Worm (Caenorhabditis elegans) whole organism, dauer: ENCODE measurements around the gene nuaf-3.
A peak's percentile ranks its signal among the peaks of the same experiment; 100 is the strongest.
"Not testable (repeated sequence)": the region's sequence is repeated elsewhere in the genome, so short reads cannot be mapped to it uniquely, and the experiment has no call there.

ENCODE experiments used
- unc-62 ChIP-seq: sonication (generic microtip); optimal IDR thresholded peaks from 2 replicates; lab custom pipeline; 2017; ENCODE audit warnings: missing biosample characterization, missing genetic modification reagents, missing genetic modification characterization

Gene nuaf-3

ce11 chrIV:11183991-11184390 is at the start of gene nuaf-3:
TSS of gene nuaf-3 (plus strand) at chrIV:11184291.
- no peak for TF ChIP-seq unc-62

- TF ChIP-seq unc-62: no peak
These were observed 41.5 kb upstream of the nuaf-3 start, which contains the start of gene skih-2 for ce11 chrIV:11142314-11143227. TSS of gene skih-2 (minus strand) at chrIV:11142364.

ce11 chrIV:11143228-11143444 is 41.0 kb upstream of the nuaf-3 start, which contains the start of gene F01G4.4:
TSS of gene F01G4.4 (plus strand) at chrIV:11143345.
- TF ChIP-seq unc-62: no peak

ce11 chrIV:11145929-11146339 is 38.2 kb upstream of the nuaf-3 start:
- no peak for TF ChIP-seq unc-62

- no peak for TF ChIP-seq unc-62
These were observed 37.6 kb upstream of the nuaf-3 start for ce11 chrIV:11146492-11146891.

DNA sequence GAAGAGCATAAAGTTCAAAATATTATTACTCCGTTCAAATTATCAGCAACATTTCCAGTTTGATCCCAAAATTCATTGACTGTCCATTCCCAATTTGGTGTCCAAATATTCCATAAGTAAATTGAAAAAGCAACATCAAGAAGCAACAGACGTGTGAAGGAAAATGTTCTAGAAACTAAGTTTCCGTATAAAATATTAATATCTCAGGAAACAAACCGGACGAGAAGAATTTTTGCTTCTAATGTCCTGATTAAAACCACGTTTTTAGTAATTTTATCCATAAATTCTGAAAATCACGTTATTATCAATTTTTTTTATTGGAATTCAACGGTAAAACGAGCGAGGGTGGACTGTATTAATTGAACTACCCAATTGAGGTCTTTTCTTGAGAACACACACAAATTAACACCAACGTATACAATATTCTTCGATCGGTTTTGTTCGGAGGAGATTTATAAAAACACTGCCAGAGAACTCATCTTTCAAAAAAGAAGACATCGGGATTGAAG is 37.1 kb upstream of the nuaf-3 start, which contains the start of gene pigq-1:
Gene pigq-1 (minus strand): TSS at position 286 of the 509 bp plus-strand sequence.
- no peak for TF ChIP-seq unc-62

DNA sequence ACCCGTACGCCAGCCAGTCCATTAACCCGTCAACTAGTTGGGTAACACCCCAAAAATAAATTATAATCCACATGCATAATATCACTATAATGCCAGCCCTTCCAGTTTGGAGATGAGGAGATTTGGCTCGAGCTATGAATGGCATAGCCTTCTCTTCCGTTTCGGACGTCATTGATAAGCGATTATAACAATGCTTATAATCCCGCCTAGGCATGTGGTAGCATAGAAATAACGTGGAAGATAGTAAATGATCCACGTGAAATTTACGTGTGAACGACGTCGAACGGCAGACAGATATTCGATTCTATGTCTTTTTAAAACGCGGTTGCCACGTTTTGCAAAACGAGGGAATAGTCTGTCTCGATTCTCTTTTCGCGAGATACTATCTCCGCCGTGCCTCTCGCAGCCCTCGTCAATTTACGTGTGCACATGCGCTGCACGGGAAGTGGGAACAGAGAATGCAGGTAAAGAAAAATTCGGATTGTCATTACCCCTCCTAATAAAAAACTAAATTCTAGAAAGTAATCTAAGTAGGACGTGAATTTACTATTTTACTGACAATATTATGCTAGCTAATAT is 35.2 kb upstream of the nuaf-3 start:
- TF ChIP-seq unc-62: no peak

ce11 chrIV:11149454-11150163 is 34.5 kb upstream of the nuaf-3 start, which contains the start of the genes F01G4.6 and pfd-1:
TSS of gene F01G4.6 (minus strand) at chrIV:11149504.
TSS of gene pfd-1 (plus strand) at chrIV:11150113.
- TF ChIP-seq unc-62: peak; percentile 13

DNA sequence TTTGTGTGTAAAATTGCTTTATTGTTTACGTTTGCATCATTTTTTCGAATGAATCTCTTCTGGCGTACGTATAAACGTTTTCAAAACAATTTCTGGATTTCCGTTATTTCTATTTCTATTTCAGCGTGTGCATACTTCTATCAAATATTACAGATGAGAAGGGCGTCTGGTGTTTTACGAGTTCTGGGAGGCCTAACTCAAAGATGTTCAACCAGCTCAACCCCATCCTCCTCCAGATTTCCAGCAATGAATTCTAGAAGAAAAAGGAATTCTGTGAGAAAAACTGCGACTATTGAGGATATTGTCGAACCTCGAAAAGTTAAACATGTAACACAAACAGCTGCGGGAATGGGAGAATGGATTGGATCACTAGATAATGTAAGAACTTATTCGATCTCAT is 33.2 kb upstream of the nuaf-3 start, which contains the start of gene C08F8.2:
Gene C08F8.2 (plus strand): TSS at position 154 of the 400 bp plus-strand sequence.
- TF ChIP-seq unc-62: no peak

DNA sequence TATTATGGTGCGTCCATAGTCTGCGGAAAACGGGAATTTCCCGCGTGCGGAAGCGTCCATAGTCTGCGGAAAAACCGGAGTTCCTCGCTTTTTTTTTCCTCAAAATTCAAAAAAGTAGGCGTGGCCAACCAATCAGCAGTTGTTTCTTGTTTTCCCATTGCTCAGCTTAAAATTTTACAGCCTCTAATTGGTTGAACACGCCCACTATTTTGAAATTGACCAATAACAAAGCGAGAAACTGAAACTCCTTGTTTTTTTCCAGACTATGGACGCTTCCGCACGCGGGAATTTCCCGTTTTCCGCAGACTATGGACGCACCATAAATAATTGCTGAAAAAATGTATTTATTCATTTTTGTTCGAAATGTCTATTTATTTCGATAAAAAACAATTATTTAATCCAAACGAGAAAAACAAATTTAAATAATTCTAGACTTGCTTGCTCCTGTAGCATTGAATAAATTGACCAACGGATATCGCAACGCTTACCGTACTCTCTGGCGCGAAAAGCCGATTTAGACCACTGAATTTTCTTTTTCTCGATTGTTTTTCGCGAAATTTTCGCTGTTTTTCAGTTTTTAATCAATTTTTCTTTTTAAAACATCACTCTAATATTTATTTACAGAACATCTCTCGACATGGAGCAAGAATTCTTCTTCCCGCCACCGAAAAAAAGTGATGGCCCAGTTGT is 29.5 kb upstream of the nuaf-3 start, which contains the start of gene C08F8.3:
Gene C08F8.3 (plus strand): TSS at position 620 of the 690 bp plus-strand sequence.
- TF ChIP-seq unc-62: not testable (repeated sequence)

DNA sequence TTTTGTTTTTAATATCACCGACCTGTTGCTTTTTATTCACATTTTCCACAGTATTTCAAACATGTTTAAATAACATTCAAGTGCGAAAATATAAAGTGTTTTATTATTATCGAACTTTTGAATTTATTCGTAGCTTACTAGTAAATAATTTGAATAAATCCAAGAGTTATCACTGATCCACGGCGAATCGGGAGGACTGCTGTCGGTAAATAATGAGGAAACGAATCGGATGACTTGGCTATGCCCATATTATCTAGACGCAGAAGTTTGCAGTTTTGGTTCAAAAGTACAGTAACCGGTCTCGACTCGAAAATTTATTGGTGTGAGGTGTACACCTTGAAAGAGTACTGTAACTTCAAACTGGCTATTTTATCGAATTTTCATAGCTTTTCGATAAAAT is 27.6 kb upstream of the nuaf-3 start:
- no peak for TF ChIP-seq unc-62

DNA sequence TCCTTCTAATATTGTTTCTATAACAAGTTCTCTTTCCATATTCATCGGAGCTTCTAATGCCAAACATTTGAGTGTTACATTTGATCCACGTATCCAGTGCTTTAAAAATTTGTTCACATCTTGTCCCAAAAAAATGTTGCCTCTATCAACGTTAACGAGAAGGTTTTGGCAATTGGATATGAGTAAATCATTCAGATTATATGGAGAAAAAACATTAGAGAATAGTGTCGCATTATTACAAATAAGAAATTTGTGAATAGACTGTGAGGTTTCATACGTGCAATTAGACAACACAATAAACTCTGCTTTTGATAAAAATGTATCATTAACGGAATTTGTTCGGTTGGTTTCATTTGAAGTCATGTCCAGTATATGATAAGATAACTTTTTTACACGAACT is 24.2 kb upstream of the nuaf-3 start, which contains the start of gene mboa-4:
Gene mboa-4 (minus strand): TSS at position 101 of the 400 bp plus-strand sequence.
- no peak for TF ChIP-seq unc-62

ce11 chrIV:11160707-11161106 is 23.4 kb upstream of the nuaf-3 start, which contains the start of gene C08F8.15:
TSS of gene C08F8.15 (minus strand) at chrIV:11160807.
- TF ChIP-seq unc-62: no peak

DNA sequence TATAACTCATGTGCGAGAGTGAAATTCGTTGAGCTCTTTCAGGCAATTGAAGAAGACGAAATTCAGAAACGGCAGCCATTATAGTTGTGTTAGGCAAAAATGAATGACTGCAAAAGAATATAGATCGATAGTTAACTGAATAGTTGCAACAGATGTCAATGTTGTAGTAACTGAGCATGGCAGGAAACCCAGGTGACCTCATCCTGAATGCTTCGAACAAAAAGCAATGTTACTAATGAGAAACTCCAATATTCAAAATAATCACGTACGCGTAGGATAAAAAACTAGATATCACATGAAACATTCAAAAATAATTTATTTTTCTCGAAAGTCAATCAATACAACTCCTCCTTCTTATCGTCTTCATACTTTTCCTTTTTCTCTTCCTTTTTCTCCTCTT is 21.6 kb upstream of the nuaf-3 start, which contains the start of gene fbxb-9:
Gene fbxb-9 (minus strand): TSS at position 101 of the 400 bp plus-strand sequence.
- no peak for TF ChIP-seq unc-62

DNA sequence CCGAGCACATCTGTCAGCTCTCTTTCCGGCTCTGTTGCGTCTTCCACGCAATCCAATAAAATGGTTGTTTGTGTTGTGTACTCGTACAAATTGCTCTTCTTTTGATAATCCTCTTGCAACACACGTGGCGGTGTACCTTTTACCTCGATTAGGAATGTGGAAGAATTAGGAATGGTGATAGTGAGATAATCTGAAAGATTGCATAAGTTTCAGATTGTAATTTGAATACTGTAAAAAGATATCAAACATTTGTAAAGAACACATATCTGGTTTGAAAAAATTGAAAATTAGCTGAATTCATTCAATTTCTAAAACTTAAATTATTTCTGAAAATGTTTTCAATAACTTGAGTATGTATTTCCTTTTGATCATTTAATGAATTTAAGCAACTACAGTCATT is 19.3 kb upstream of the nuaf-3 start, which contains the start of gene C08F8.6:
Gene C08F8.6 (minus strand): TSS at position 101 of the 400 bp plus-strand sequence.
- no peak for TF ChIP-seq unc-62

ce11 chrIV:11169652-11170051 is 14.4 kb upstream of the nuaf-3 start, which contains the start of gene nhr-67:
TSS of gene nhr-67 (plus strand) at chrIV:11169748.
- no peak for TF ChIP-seq unc-62
